Fruit fly (Drosophila melanogaster): ENCODE results near the gene CG12521.

dm6 chr3L:11881084-11881483 is 33.5 kb upstream of the CG12521 start, which contains the start of gene CCDC151:
- no peak for TF ChIP-seq Met (GFP tag; optimal IDR thresholded peaks at IDR 0.05)
- TF ChIP-seq fkh (GFP tag; optimal IDR thresholded peaks at IDR 0.05) = no peak
- no peak for TF ChIP-seq OdsH (GFP tag; optimal IDR thresholded peaks at IDR 0.05)

Measured in whole organism, prepupa.